Worm (Caenorhabditis elegans): Measurements from ENCODE around the gene nex-4.
A peak's percentile ranks its signal among the peaks of the same experiment; 100 is the strongest.

Gene nex-4

DNA sequence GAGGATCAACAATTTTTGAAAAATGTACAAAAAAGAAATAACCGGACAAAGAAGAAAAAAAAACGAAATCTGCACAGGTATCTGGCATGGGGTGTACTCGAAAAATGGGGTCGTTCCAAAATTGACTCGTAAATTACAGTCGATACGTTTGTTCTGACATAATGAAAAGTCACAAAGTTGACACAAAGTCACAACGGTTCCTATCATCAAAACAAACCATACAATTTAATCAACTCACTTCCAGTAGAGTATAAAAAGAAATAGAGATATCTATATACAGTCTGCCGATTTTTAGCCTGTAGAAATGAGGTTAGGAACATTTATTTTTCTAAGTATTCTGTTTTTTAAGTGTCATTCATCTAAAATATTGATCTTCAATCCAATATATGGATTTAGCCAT is 33.3 kb downstream of the nex-4 start, which contains the start of gene T19H12.12:
TSS of gene T19H12.12 (plus strand) at position 301 of the 400 bp plus-strand sequence.
- TF ChIP-seq cebp-2 (GFP tag; IDR thresholded peaks at IDR 0.05) = no peak
- no peak for TF ChIP-seq die-1 (tag; optimal IDR thresholded peaks at IDR 0.05)
- no peak for TF ChIP-seq zfh-2 (GFP tag; conservative IDR thresholded peaks at IDR 0.05)
- no peak for TF ChIP-seq rpc-1 (optimal IDR thresholded peaks at IDR 0.05)
- no peak for TF ChIP-seq rpc-1 (tag; optimal IDR thresholded peaks at IDR 0.05)
- TF ChIP-seq lin-26 (GFP tag; IDR thresholded peaks at IDR 0.05) = no peak
- no peak for TF ChIP-seq sea-2 (GFP tag; IDR thresholded peaks at IDR 0.05)
- TF ChIP-seq F57C9.4 (tag; optimal IDR thresholded peaks at IDR 0.05) = no peak

DNA sequence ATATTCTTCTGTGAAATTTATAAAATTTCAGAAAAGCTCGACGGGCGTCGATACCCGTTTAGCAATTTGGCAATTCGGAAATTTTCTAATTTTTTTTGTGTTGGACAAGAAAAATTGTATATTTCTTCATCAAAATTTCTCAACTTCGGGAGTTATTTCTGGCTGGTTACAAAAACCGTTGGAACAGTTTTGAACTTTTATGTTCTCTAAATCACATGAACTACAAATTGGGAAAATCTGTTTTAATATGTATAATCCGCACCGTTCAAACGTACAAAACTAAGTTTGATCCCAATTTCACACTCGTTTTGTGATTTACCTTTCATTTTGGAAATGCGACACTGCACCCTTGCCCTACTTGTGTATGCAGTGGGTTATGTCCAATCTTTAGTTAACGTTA is 34.1 kb downstream of the nex-4 start, which contains the start of gene T19H12.3:
TSS of gene T19H12.3 (plus strand) at position 301 of the 400 bp plus-strand sequence.
- no peak for TF ChIP-seq pbrm-1 (GFP tag; IDR thresholded peaks at IDR 0.05)
- no peak for TF ChIP-seq lin-40 (tag; optimal IDR thresholded peaks at IDR 0.05)
- TF ChIP-seq ceh-100 (GFP tag; IDR thresholded peaks at IDR 0.05) = no peak
- TF ChIP-seq bed-2 (GFP tag; IDR thresholded peaks at IDR 0.05) = no peak
- TF ChIP-seq tlf-1 (GFP tag; optimal IDR thresholded peaks at IDR 0.05) = no peak
- no peak for TF ChIP-seq atf-7 (tag; optimal IDR thresholded peaks at IDR 0.05)
- TF ChIP-seq hmg-1.2 (GFP tag; IDR thresholded peaks at IDR 0.05) = no peak
- TF ChIP-seq D2030.7 (GFP tag; IDR thresholded peaks at IDR 0.05) = no peak
- TF ChIP-seq unc-130 (GFP tag; optimal IDR thresholded peaks at IDR 0.05) = no peak

DNA sequence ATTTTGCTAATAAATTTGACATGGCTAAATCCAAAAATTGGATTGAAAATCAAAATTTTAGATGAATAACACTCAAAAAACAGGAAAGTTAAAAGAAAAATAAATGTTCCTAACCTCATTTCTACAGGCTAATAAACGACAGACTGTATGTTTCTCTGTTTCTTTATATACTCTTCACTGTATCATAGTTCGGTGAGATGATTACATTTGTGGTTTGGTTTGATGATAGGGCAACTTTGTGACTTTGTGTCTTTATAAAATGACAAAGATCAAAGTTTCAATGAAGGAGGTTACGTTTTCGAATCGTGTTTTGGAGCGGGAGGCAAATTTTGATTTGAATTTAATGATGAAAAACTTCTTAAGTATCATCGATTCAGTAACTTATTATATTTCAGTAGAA is 38.2 kb downstream of the nex-4 start, which contains the start of gene ugt-12:
TSS of gene ugt-12 (minus strand) at position 153 of the 400 bp plus-strand sequence.
- TF ChIP-seq repo-1 (tag; optimal IDR thresholded peaks at IDR 0.05) (no peak), nhr-80 (tag; optimal IDR thresholded peaks at IDR 0.05) (peak; percentile 71)

DNA sequence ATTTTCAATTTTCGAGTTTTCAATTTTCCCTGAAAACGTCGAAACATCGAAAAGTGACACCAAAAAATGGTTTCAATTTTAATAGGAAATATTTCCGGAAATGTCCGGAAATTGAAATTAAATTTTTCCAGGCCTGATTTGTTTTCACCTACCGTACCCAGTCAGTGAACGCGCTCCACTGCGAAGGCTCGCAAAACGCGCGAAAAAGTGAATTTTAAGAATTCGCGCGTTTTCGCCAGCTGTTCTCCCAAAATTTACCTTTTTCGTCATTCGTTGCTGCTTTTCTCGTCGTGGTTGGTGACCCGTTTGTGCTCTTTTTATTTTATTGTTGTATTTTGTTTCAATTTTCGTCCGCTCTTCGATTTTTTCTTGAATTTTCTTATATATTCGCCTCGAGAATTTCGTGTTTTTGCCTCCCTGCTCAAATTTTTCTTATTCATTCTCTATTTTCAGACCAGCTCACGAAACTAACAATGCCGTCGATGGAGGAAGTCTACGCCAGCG is 38.8 kb downstream of the nex-4 start, which contains the start of gene T19H12.2:
TSS of gene T19H12.2 (plus strand) at position 454 of the 504 bp plus-strand sequence.
- TF ChIP-seq F23B12.7 (tag; optimal IDR thresholded peaks at IDR 0.05; ENCODE audit: insufficient read depth) (no peak), atf-7 (tag; optimal IDR thresholded peaks at IDR 0.05) (no peak), Y53G8AR.9 (GFP tag; conservative IDR thresholded peaks at IDR 0.05) (peak; percentile 78), F39B2.1 (GFP tag; IDR thresholded peaks at IDR 0.05) (0 out of 2 replicates have a peak, but pooled peaks have one; percentile 54), him-1 (tag; optimal IDR thresholded peaks at IDR 0.05) (peak; percentile 80), B0035.1 (tag; optimal IDR thresholded peaks at IDR 0.05) (no peak), unc-130 (GFP tag; optimal IDR thresholded peaks at IDR 0.05) (peak; percentile 83), ceh-91 (GFP tag; IDR thresholded peaks at IDR 0.05) (peak; percentile 99), ets-4 (GFP tag; optimal IDR thresholded peaks at IDR 0.05) (no peak), ztf-25 (GFP tag; IDR thresholded peaks at IDR 0.05) (0 out of 2 replicates have a peak, but pooled peaks have one; percentile 69), ZK185.1 (tag; optimal IDR thresholded peaks at IDR 0.05; ENCODE audit: poor library complexity, severe bottlenecking) (no peak), ztf-6 (GFP tag; IDR thresholded peaks at IDR 0.05) (no peak), sdz-38 (tag; optimal IDR thresholded peaks at IDR 0.05) (no peak), pbrm-1 (GFP tag; IDR thresholded peaks at IDR 0.05) (peak; percentile 80), ceh-40 (GFP tag; IDR thresholded peaks at IDR 0.05) (no peak), ccch-3 (GFP tag; optimal IDR thresholded peaks at IDR 0.05) (no peak), hrde-1 (tag; optimal IDR thresholded peaks at IDR 0.05; ENCODE audit: borderline replicate concordance) (peak; percentile 41), ceh-79 (tag; optimal IDR thresholded peaks at IDR 0.05) (no peak), xnd-1 (tag; optimal IDR thresholded peaks at IDR 0.05) (peak; percentile 99), egl-18 (GFP tag; IDR thresholded peaks at IDR 0.05) (no peak), somi-1 (GFP tag; optimal IDR thresholded peaks at IDR 0.05) (no peak), let-526 (GFP tag; IDR thresholded peaks at IDR 0.05) (no peak), hsf-1 (GFP tag; IDR thresholded peaks at IDR 0.05) (peak; percentile 89), lsl-1 (GFP tag; optimal IDR thresholded peaks at IDR 0.05) (peak; percentile 99), madf-6 (GFP tag; IDR thresholded peaks at IDR 0.05) (peak; percentile 100), lir-1 (GFP tag; conservative IDR thresholded peaks at IDR 0.05) (peak; percentile 71; the same call in 1 of the 2 replicates), snpc-3.4 (tag; optimal IDR thresholded peaks at IDR 0.05) (peak; percentile 93), F33H1.4 (GFP tag; IDR thresholded peaks at IDR 0.05) (peak; percentile 92)

Data from whole organism, young adult.